Worm (Caenorhabditis elegans) whole organism, mixed stage, embryonic: ENCODE data around the gene qns-1.

Experiments used
- nhr-237 ChIP-seq: fragments of 150-350 bp; optimal IDR thresholded peaks from 2 replicates; lab custom pipeline; 2014; ENCODE audit warnings: missing biosample characterization, missing genetic modification characterization
- nhr-28 ChIP-seq: fragments of 150-350 bp; optimal IDR thresholded peaks from 2 replicates; lab custom pipeline; 2014; ENCODE audit warnings: missing biosample characterization, missing genetic modification characterization
- unc-39 ChIP-seq: fragments of 150-350 bp; optimal IDR thresholded peaks from 2 replicates; lab custom pipeline; 2014; ENCODE audit warnings: missing biosample characterization, missing genetic modification characterization
- unc-62 ChIP-seq: fragments of 150-350 bp; optimal IDR thresholded peaks from 2 replicates; lab custom pipeline; 2014; ENCODE audit warnings: missing biosample characterization, missing genetic modification reagents, missing genetic modification characterization

ce11 chrIV:10170808-10171207 is 48.3 kb downstream of the qns-1 start:
- TF ChIP-seq unc-39 = no peak
- no peak for TF ChIP-seq nhr-28 (tag; lab: Kevin White, UChicago)
- TF ChIP-seq unc-62 (GFP tag; lab: Kevin White, UChicago) = no peak
- no peak for TF ChIP-seq nhr-237 (tag; lab: Kevin White, UChicago)
